Worm (Caenorhabditis elegans) whole organism, mixed stage, embryonic: ENCODE data around the gene fbxb-91.

Experiments used
- bed-3 ChIP-seq: fragments of 200-800 bp; sonication (Bioruptor generic); optimal IDR thresholded peaks from 3 replicates; lab custom pipeline; 2018; ENCODE audit warnings: mild to moderate bottlenecking, missing genetic modification characterization, moderate library complexity, missing compliant biosample characterization
- ceh-39 ChIP-seq: fragments of 150-350 bp; optimal IDR thresholded peaks from 2 replicates; lab custom pipeline; 2014; ENCODE audit warnings: missing biosample characterization, missing genetic modification characterization
- ceh-83 ChIP-seq: fragments of 200-800 bp; sonication (Bioruptor generic); optimal IDR thresholded peaks from 2 replicates; lab custom pipeline; 2018; ENCODE audit warnings: mild to moderate bottlenecking, missing genetic modification characterization, missing compliant biosample characterization
- ces-1 ChIP-seq: fragments of 150-350 bp; optimal IDR thresholded peaks from 2 replicates; lab custom pipeline; 2014; ENCODE audit warnings: missing biosample characterization, missing genetic modification reagents, missing genetic modification characterization
- cnd-1 ChIP-seq: fragments of 200-800 bp; sonication (Bioruptor generic); optimal IDR thresholded peaks from 2 replicates; lab custom pipeline; 2018; ENCODE audit warnings: mild to moderate bottlenecking, missing genetic modification characterization, missing compliant biosample characterization
- drap-1 ChIP-seq: fragments of 200-800 bp; sonication (Bioruptor generic); optimal IDR thresholded peaks from 3 replicates; lab custom pipeline; 2018; ENCODE audit warnings: mild to moderate bottlenecking, missing genetic modification characterization, missing compliant biosample characterization
- elt-1 ChIP-seq: sonication (generic microtip); optimal IDR thresholded peaks from 2 replicates; lab custom pipeline; 2017; ENCODE audit warnings: missing genetic modification characterization, mild to moderate bottlenecking, missing compliant biosample characterization, antibody characterized with exemption, moderate library complexity, borderline replicate concordance; ENCODE audit not compliant: insufficient read depth
- elt-3 ChIP-seq: fragments of 150-350 bp; optimal IDR thresholded peaks from 2 replicates; lab custom pipeline; 2014; ENCODE audit warnings: missing biosample characterization, missing genetic modification characterization
- flh-1 ChIP-seq: fragments of 200-800 bp; sonication (Bioruptor generic); optimal IDR thresholded peaks from 2 replicates; lab custom pipeline; 2018; ENCODE audit warnings: mild to moderate bottlenecking, missing genetic modification characterization, moderate library complexity, missing compliant biosample characterization
- lin-13 ChIP-seq: fragments of 150-350 bp; optimal IDR thresholded peaks from 2 replicates; lab custom pipeline; 2014; ENCODE audit warnings: missing biosample characterization, missing genetic modification characterization
- lin-32 ChIP-seq: fragments of 200-800 bp; sonication (Bioruptor generic); optimal IDR thresholded peaks from 2 replicates; lab custom pipeline; 2018; ENCODE audit warnings: mild to moderate bottlenecking, missing genetic modification characterization, missing compliant biosample characterization
- lsy-2 ChIP-seq: fragments of 150-350 bp; optimal IDR thresholded peaks from 2 replicates; lab custom pipeline; 2014; ENCODE audit warnings: missing biosample characterization, missing genetic modification characterization
- mab-5 ChIP-seq: fragments of 150-350 bp; optimal IDR thresholded peaks from 2 replicates; lab custom pipeline; 2014; ENCODE audit warnings: missing biosample characterization, missing genetic modification characterization
- nhr-2 ChIP-seq: fragments of 150-350 bp; optimal IDR thresholded peaks from 2 replicates; lab custom pipeline; 2014; ENCODE audit warnings: missing biosample characterization, missing genetic modification characterization
- nhr-237 ChIP-seq: fragments of 150-350 bp; optimal IDR thresholded peaks from 2 replicates; lab custom pipeline; 2014; ENCODE audit warnings: missing biosample characterization, missing genetic modification characterization
- nhr-28 ChIP-seq: fragments of 150-350 bp; optimal IDR thresholded peaks from 2 replicates; lab custom pipeline; 2014; ENCODE audit warnings: missing biosample characterization, missing genetic modification characterization
- sem-2 ChIP-seq: fragments of 200-800 bp; sonication (Bioruptor generic); optimal IDR thresholded peaks from 2 replicates; lab custom pipeline; 2018; ENCODE audit warnings: mild to moderate bottlenecking, missing genetic modification characterization, missing compliant biosample characterization
- snpc-4 ChIP-seq: fragments of 150-350 bp; optimal IDR thresholded peaks from 2 replicates; lab custom pipeline; 2014; ENCODE audit warnings: missing biosample characterization, missing genetic modification characterization
- sptf-1 ChIP-seq: sonication (generic microtip); optimal IDR thresholded peaks from 2 replicates; lab custom pipeline; 2017; ENCODE audit warnings: mild to moderate bottlenecking, missing genetic modification characterization, moderate library complexity, missing compliant biosample characterization
- tbx-8 ChIP-seq: fragments of 200-800 bp; sonication (Bioruptor generic); optimal IDR thresholded peaks from 2 replicates; lab custom pipeline; 2018; ENCODE audit warnings: mild to moderate bottlenecking, missing genetic modification characterization, moderate library complexity, missing compliant biosample characterization
- unc-120 ChIP-seq: sonication (generic microtip); optimal IDR thresholded peaks from 2 replicates; lab custom pipeline; 2017; ENCODE audit warnings: missing genetic modification characterization, missing compliant biosample characterization; ENCODE audit not compliant: poor library complexity, severe bottlenecking
- unc-39 ChIP-seq: fragments of 150-350 bp; optimal IDR thresholded peaks from 2 replicates; lab custom pipeline; 2014; ENCODE audit warnings: missing biosample characterization, missing genetic modification characterization
- unc-62 ChIP-seq: fragments of 150-350 bp; optimal IDR thresholded peaks from 2 replicates; lab custom pipeline; 2014; ENCODE audit warnings: missing biosample characterization, missing genetic modification reagents, missing genetic modification characterization
- ztf-11 ChIP-seq: fragments of 150-350 bp; optimal IDR thresholded peaks from 2 replicates; lab custom pipeline; 2014; ENCODE audit warnings: missing biosample characterization, missing genetic modification characterization

fbxb-91 gene

ce11 chrII:3701305-3701704 lies 49.3 kb downstream of the fbxb-91 start, which contains the start of gene srx-105:
Gene srx-105, minus strand, starts transcription at chrII:3701405.
- TF ChIP-seq ceh-83 (GFP tag; lab: Kevin White, UChicago) (no peak), cnd-1 (no peak), nhr-237 (tag; lab: Kevin White, UChicago) (no peak), ceh-39 (tag; lab: Kevin White, UChicago) (no peak), nhr-28 (tag; lab: Kevin White, UChicago) (no peak), lsy-2 (tag; lab: Kevin White, UChicago) (no peak), sptf-1 (tag; lab: Kevin White, UChicago) (no peak), lin-13 (tag; lab: Kevin White, UChicago) (no peak), elt-3 (tag; lab: Kevin White, UChicago) (no peak), unc-39 (tag; lab: Kevin White, UChicago) (no peak), tbx-8 (no peak), lin-32 (GFP tag; lab: Kevin White, UChicago) (no peak)

DNA sequence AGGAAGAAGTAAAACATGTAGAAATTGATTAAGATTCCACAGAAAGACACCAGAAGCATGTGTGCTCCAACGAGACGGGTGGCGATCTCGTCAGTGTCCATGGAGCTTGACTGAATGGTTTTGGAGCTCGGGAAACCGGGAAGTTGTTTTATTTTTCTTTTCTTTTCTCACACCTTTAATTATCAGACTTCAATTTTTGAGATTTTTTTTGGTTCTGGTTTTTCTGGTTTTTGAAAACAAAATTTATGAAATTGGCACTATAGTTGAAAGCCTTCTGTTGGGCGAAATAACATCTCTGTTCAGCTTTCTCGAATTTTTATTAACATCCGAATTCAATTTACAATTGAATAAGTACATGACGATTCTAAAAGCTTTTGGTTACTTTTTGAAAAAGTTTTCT lies 51.0 kb downstream of the fbxb-91 start, which contains the start of gene srx-104:
srx-104 (minus strand) TSS at position 101 of the 400 bp plus-strand sequence.
- TF ChIP-seq tbx-8 (no peak), mab-5 (tag; lab: Kevin White, UChicago) (no peak), ceh-39 (tag; lab: Kevin White, UChicago) (no peak), sem-2 (GFP tag; lab: Kevin White, UChicago) (no peak), sptf-1 (tag; lab: Kevin White, UChicago) (no peak), unc-62 (no peak), elt-1 (tag; lab: Kevin White, UChicago) (no peak), bed-3 (no peak), nhr-2 (tag; lab: Kevin White, UChicago) (no peak), drap-1 (no peak), ztf-11 (no peak), unc-120 (tag; lab: Kevin White, UChicago) (no peak), ceh-83 (GFP tag; lab: Kevin White, UChicago) (no peak), snpc-4 (no peak), ces-1 (no peak), flh-1 (GFP tag; lab: Kevin White, UChicago) (no peak)
